Worm (Caenorhabditis elegans) whole organism, L2 larva: ENCODE data around the gene str-227.
A peak's percentile ranks its signal among the peaks of the same experiment; 100 is the strongest.
"Not testable (repeated sequence)": the region's sequence is repeated elsewhere in the genome, so short reads cannot be mapped to it uniquely, and the experiment has no call there.

Experiments
- F13H6.1 ChIP-seq: sonication (generic microtip); optimal IDR thresholded peaks from 2 replicates; lab custom pipeline; 2016; ENCODE audit warnings: missing genetic modification characterization, missing compliant biosample characterization
- Y55F3AM.14 ChIP-seq: fragments of 200-800 bp; sonication (Bioruptor generic); optimal IDR thresholded peaks from 2 replicates; lab custom pipeline; 2018; ENCODE audit warnings: mild to moderate bottlenecking, missing genetic modification characterization, missing compliant biosample characterization
- ZK546.5 ChIP-seq: sonication (generic microtip); optimal IDR thresholded peaks from 2 replicates; lab custom pipeline; 2017; ENCODE audit warnings: missing biosample characterization, missing genetic modification characterization
- alr-1 ChIP-seq: fragments of 150-350 bp; optimal IDR thresholded peaks from 2 replicates; lab custom pipeline; 2014; ENCODE audit warnings: missing biosample characterization, missing genetic modification characterization
- aly-2 ChIP-seq: fragments of 150-350 bp; optimal IDR thresholded peaks from 2 replicates; lab custom pipeline; 2014; ENCODE audit warnings: missing biosample characterization, missing genetic modification characterization
- ama-1 ChIP-seq: fragments of 150-350 bp; optimal IDR thresholded peaks from 2 replicates; lab custom pipeline; 2018; ENCODE audit warnings: inconsistent platforms
- blmp-1 ChIP-seq: sonication (generic microtip); optimal IDR thresholded peaks from 2 replicates; lab custom pipeline; 2017; ENCODE audit warnings: missing genetic modification characterization, mild to moderate bottlenecking, missing compliant biosample characterization, antibody characterized with exemption, moderate library complexity; ENCODE audit not compliant: insufficient read depth
- ceh-16 ChIP-seq: fragments of 150-350 bp; optimal IDR thresholded peaks from 2 replicates; lab custom pipeline; 2014; ENCODE audit warnings: missing biosample characterization, missing genetic modification characterization
- ceh-82 ChIP-seq: fragments of 150-350 bp; optimal IDR thresholded peaks from 2 replicates; lab custom pipeline; 2014; ENCODE audit warnings: missing biosample characterization, missing genetic modification characterization
- crh-2 ChIP-seq: sonication (generic microtip); optimal IDR thresholded peaks from 2 replicates; lab custom pipeline; 2017; ENCODE audit warnings: missing biosample characterization, missing genetic modification characterization
- fos-1 ChIP-seq: fragments of 150-350 bp; optimal IDR thresholded peaks from 2 replicates; lab custom pipeline; 2014; ENCODE audit warnings: missing biosample characterization, missing genetic modification characterization
- gmeb-1 ChIP-seq: fragments of 150-350 bp; optimal IDR thresholded peaks from 2 replicates; lab custom pipeline; 2014; ENCODE audit warnings: missing biosample characterization, missing genetic modification characterization
- lin-39 ChIP-seq: fragments of 150-350 bp; optimal IDR thresholded peaks from 2 replicates; lab custom pipeline; 2014; ENCODE audit warnings: missing biosample characterization, missing genetic modification reagents, missing genetic modification characterization
- mbf-1 ChIP-seq: sonication (generic microtip); optimal IDR thresholded peaks from 2 replicates; lab custom pipeline; 2017; ENCODE audit warnings: missing biosample characterization, missing genetic modification characterization
- nhr-11 ChIP-seq: fragments of 150-350 bp; optimal IDR thresholded peaks from 2 replicates; lab custom pipeline; 2014; ENCODE audit warnings: missing biosample characterization, missing genetic modification characterization
- nhr-129 ChIP-seq: fragments of 150-350 bp; optimal IDR thresholded peaks from 2 replicates; lab custom pipeline; 2014; ENCODE audit warnings: missing biosample characterization, missing genetic modification characterization
- nhr-21 ChIP-seq: fragments of 150-350 bp; optimal IDR thresholded peaks from 2 replicates; lab custom pipeline; 2014; ENCODE audit warnings: missing biosample characterization, missing genetic modification characterization
- nhr-25 ChIP-seq: fragments of 150-350 bp; sonication (generic microtip); optimal IDR thresholded peaks from 3 replicates; lab custom pipeline; 2014; ENCODE audit warnings: missing biosample characterization, missing genetic modification characterization
- nhr-6 ChIP-seq: fragments of 150-350 bp; optimal IDR thresholded peaks from 2 replicates; lab custom pipeline; 2014; ENCODE audit warnings: missing biosample characterization, missing genetic modification characterization
- nhr-77 ChIP-seq: fragments of 150-350 bp; optimal IDR thresholded peaks from 2 replicates; lab custom pipeline; 2014; ENCODE audit warnings: missing biosample characterization, missing genetic modification characterization
- peb-1 ChIP-seq: fragments of 150-350 bp; optimal IDR thresholded peaks from 2 replicates; lab custom pipeline; 2014; ENCODE audit warnings: missing biosample characterization, missing genetic modification characterization
- sem-4 ChIP-seq: fragments of 150-350 bp; optimal IDR thresholded peaks from 2 replicates; lab custom pipeline; 2014; ENCODE audit warnings: missing biosample characterization, missing genetic modification reagents, missing genetic modification characterization
- skn-1 ChIP-seq: sonication (generic microtip); optimal IDR thresholded peaks from 2 replicates; lab custom pipeline; 2017; ENCODE audit warnings: missing biosample characterization, missing genetic modification characterization
- sma-3 ChIP-seq: sonication (generic microtip); optimal IDR thresholded peaks from 2 replicates; lab custom pipeline; 2016; ENCODE audit warnings: missing genetic modification reagents, missing genetic modification characterization, missing compliant biosample characterization
- sma-9 ChIP-seq, 2 experiments: fragments of 150-350 bp in 1 of 2; sonication (generic microtip) in 1 of 2; optimal IDR thresholded peaks; 2 replicates each; lab custom pipeline; 2014 to 2016; ENCODE audit warnings: missing genetic modification characterization in 2 of 2, mild to moderate bottlenecking in 1 of 2, missing biosample characterization in 1 of 2, missing compliant biosample characterization in 1 of 2, missing genetic modification reagents in 1 of 2, moderate library complexity in 1 of 2
- snpc-4 ChIP-seq: fragments of 150-350 bp; optimal IDR thresholded peaks from 2 replicates; lab custom pipeline; 2014; ENCODE audit warnings: missing biosample characterization, missing genetic modification characterization
- unc-39 ChIP-seq: fragments of 150-350 bp; optimal IDR thresholded peaks from 2 replicates; lab custom pipeline; 2014; ENCODE audit warnings: missing biosample characterization, missing genetic modification characterization
- unc-55 ChIP-seq: fragments of 150-350 bp; sonication (generic microtip); optimal IDR thresholded peaks from 3 replicates; lab custom pipeline; 2014; ENCODE audit warnings: missing biosample characterization, missing genetic modification reagents, missing genetic modification characterization
- zag-1 ChIP-seq: fragments of 150-350 bp; optimal IDR thresholded peaks from 2 replicates; lab custom pipeline; 2014; ENCODE audit warnings: missing biosample characterization, missing genetic modification characterization
- ztf-1 ChIP-seq: fragments of 200-800 bp; sonication (Bioruptor generic); conservative IDR thresholded peaks from 2 replicates; pipeline ENCODE4 v1.3.6; 2022; ENCODE audit warnings: missing genetic modification characterization, missing compliant biosample characterization

The str-227 gene

ce11 chrV:3490435-3490834 lies 27.6 kb upstream of the str-227 start, which contains the start of gene srbc-36:
TSS of gene srbc-36 (minus strand) at chrV:3490535.
- TF ChIP-seq nhr-129 (tag; lab: Kevin White, UChicago) (no peak), lin-39 (tag; lab: Kevin White, UChicago) (no peak), snpc-4 (tag; lab: Kevin White, UChicago) (no peak), aly-2 (tag; lab: Kevin White, UChicago) (no peak), F13H6.1 (tag; lab: Kevin White, UChicago) (no peak)

DNA sequence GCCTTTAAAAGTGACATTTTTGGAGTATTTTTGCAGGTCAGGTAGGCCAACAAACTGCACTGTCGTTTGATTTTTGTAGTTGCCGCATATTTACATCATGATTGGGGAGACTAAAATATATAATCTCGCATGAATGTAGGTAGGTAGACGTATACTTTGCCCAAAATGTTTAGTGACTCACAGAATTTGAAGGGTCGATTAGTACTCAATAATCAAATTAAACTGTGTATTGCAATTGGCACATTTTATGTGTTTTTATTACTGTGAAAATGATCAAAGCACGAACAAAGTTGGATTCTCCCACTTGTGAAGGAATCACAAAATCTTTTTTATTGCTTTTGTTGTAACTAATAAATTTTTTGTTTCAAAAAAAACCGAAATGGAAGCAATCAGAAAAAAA lies 21.1 kb upstream of the str-227 start, which contains the start of gene C07G3.15:
Gene C07G3.15, minus strand, starts transcription at position 101 of the 400 bp plus-strand sequence.
- TF ChIP-seq ama-1 (lab: Kevin White, UChicago), result no peak
- TF ChIP-seq snpc-4 (tag; lab: Kevin White, UChicago), result no peak
- no peak for TF ChIP-seq unc-55 (GFP tag; lab: Kevin White, UChicago)
- no peak for TF ChIP-seq nhr-6

- TF ChIP-seq nhr-11 (tag; lab: Kevin White, UChicago) (no peak), ceh-82 (tag; lab: Kevin White, UChicago) (no peak), nhr-25 (tag; lab: Kevin White, UChicago) (no peak), fos-1 (tag; lab: Kevin White, UChicago) (no peak), nhr-21 (tag; lab: Kevin White, UChicago) (no peak)
- TF ChIP-seq, all 48 proteins: peak for 0
These were observed 16.0 kb upstream of the str-227 start, which contains the start of the genes C07G3.8 and C07G3.10 for ce11 chrV:3502038-3502437. TSS of gene C07G3.8 (minus strand) at chrV:3502138. TSS of gene C07G3.10 (plus strand) at chrV:3502307.

ce11 chrV:3505745-3506144 lies 12.2 kb upstream of the str-227 start:
- TF ChIP-seq sma-9 (GFP tag; optimal IDR thresholded peaks at IDR 0.05; lab: Kevin White, UChicago), result peak; percentile 79
- TF ChIP-seq sma-9 (tag; optimal IDR thresholded peaks at IDR 0.05; lab: Kevin White, UChicago), result no peak
- no peak for TF ChIP-seq mbf-1 (tag; lab: Kevin White, UChicago)
- peak; percentile 64 for TF ChIP-seq crh-2
- TF ChIP-seq snpc-4 (tag; lab: Kevin White, UChicago), result no peak
- TF ChIP-seq nhr-25 (tag; lab: Kevin White, UChicago), result no peak
- TF ChIP-seq sma-3 (GFP tag; lab: Kevin White, UChicago), result peak; percentile 25
- peak; percentile 20 for TF ChIP-seq gmeb-1 (tag; lab: Kevin White, UChicago)
- peak; percentile 70 for TF ChIP-seq blmp-1 (tag; lab: Kevin White, UChicago)
- TF ChIP-seq zag-1 (tag; lab: Kevin White, UChicago), result no peak
- peak; percentile 77 for TF ChIP-seq fos-1 (tag; lab: Kevin White, UChicago)

DNA sequence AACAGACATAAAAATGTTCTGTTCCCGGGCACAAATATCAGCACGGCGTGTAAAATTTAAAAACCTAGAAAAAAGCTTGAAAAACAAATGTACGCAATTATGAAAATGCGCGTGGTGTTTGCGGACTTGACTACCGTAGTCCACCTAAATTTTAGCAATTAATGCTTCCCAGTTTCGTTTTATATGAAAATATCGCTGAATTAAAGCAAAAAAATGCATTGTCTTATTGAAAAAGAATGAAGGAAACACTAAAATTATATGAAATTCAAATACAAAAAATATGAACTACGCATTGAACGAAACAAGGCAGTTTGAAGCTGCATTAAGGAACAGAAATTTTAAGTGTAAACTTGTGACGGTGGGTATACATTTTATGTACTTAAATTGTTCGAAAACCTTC lies 11.7 kb upstream of the str-227 start, which contains the start of gene ugt-64:
Gene ugt-64, minus strand, starts transcription at position 101 of the 400 bp plus-strand sequence.
- not testable (repeated sequence) for TF ChIP-seq sma-3 (GFP tag; lab: Kevin White, UChicago); ztf-1 (GFP tag; lab: Robert Waterston, UW); sem-4 (tag; lab: Kevin White, UChicago)

DNA sequence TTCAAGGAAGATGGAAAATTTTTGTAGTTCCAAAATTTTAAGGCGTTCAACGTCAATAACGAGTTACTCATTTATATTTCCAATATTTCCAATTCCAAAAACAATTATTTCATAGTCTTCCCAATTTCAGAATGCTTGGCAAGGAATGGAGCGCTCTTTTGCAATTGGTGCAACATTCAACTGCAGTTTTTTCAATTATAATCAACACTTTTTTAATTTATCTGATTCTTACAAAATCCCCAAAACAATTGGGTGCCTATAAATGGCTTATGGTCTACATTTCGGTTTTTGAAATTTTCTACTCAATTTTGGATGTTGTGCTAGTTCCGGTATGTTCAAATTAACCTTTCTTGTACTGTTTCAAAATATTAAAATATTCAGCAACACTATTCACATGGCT lies 10.3 kb upstream of the str-227 start, which contains the start of gene str-225:
Gene str-225, plus strand, starts transcription at position 132 of the 400 bp plus-strand sequence.
- TF ChIP-seq peb-1 (tag; lab: Kevin White, UChicago) (no peak), unc-39 (tag; lab: Kevin White, UChicago) (no peak), skn-1 (tag; lab: Kevin White, UChicago) (no peak), zag-1 (tag; lab: Kevin White, UChicago) (no peak), alr-1 (tag; lab: Kevin White, UChicago) (no peak), Y55F3AM.14 (GFP tag; lab: Kevin White, UChicago) (no peak)

DNA sequence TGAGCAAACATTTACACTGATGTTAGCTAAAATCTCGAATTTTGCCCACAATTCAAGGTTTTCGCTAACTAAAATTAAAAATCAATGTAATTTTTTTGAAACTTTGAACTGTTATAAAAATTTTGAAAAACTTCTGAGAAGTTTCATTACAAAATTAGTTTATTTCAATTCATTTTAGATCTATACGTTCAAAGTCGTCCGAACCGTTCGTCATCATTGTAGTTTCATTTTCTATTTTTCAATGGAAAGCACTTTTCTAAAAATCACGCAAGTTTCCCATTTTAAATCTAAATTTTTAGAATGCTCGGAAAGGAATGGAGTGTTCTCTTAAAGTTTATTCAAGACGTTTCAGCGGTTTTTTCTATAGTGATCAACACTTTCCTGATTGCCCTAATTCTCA lies 8.1 kb upstream of the str-227 start, which contains the start of gene str-228:
Gene str-228, plus strand, starts transcription at position 301 of the 400 bp plus-strand sequence.
- TF ChIP-seq nhr-25 (tag; lab: Kevin White, UChicago) (no peak), ceh-16 (tag; lab: Kevin White, UChicago) (no peak), unc-39 (tag; lab: Kevin White, UChicago) (no peak), nhr-77 (tag; lab: Kevin White, UChicago) (no peak), ZK546.5 (tag; lab: Kevin White, UChicago) (no peak), peb-1 (tag; lab: Kevin White, UChicago) (no peak), blmp-1 (tag; lab: Kevin White, UChicago) (no peak), sem-4 (tag; lab: Kevin White, UChicago) (no peak), snpc-4 (tag; lab: Kevin White, UChicago) (no peak), nhr-11 (tag; lab: Kevin White, UChicago) (no peak)
